Worm (Caenorhabditis elegans) whole organism, young adult: ENCODE measurements around the gene T25E4.1.

ENCODE experiments used
- F49E8.2 ChIP-seq: sonication (generic microtip); optimal IDR thresholded peaks from 3 replicates; lab custom pipeline; 2017; ENCODE audit warnings: missing genetic modification characterization, mild to moderate bottlenecking, missing compliant biosample characterization, antibody characterized with exemption, moderate library complexity; ENCODE audit not compliant: insufficient read depth
- K11D2.4 ChIP-seq: fragments of 200-800 bp; sonication (Bioruptor generic); IDR thresholded peaks from 2 replicates; pipeline ENCODE4 v1.3.6; 2022; ENCODE audit warnings: missing genetic modification reagents, missing genetic modification characterization, missing compliant biosample characterization
- aptf-2 ChIP-seq: fragments of 200-800 bp; sonication (Bioruptor generic); conservative IDR thresholded peaks from 2 replicates; pipeline ENCODE4 v1.3.6; 2022; ENCODE audit warnings: missing genetic modification reagents, missing genetic modification characterization, missing compliant biosample characterization
- him-1 ChIP-seq: sonication (generic microtip); optimal IDR thresholded peaks from 2 replicates; lab custom pipeline; 2016; ENCODE audit warnings: missing genotype, missing genetic modification reagents, missing genetic modification characterization, missing compliant biosample characterization
- lin-35 ChIP-seq, 3 experiments: fragments of 150-350 bp in 2 of 3; sonication (generic microtip) in 1 of 3; optimal IDR thresholded peaks; 2 replicates each; lab custom pipeline; 2014 to 2018; ENCODE audit warnings: missing biosample characterization in 3 of 3, missing genetic modification characterization in 3 of 3, missing genetic modification reagents in 3 of 3
- nhr-80 ChIP-seq: sonication (generic microtip); optimal IDR thresholded peaks from 2 replicates; lab custom pipeline; 2016; ENCODE audit warnings: missing genetic modification characterization, missing compliant biosample characterization
- somi-1 ChIP-seq: fragments of 200-800 bp; sonication (Bioruptor generic); optimal IDR thresholded peaks from 2 replicates; lab custom pipeline; 2018; ENCODE audit warnings: mild to moderate bottlenecking, missing genetic modification characterization, missing compliant biosample characterization
- ztf-18 ChIP-seq: sonication (generic microtip); optimal IDR thresholded peaks from 2 replicates; lab custom pipeline; 2016; ENCODE audit warnings: missing genotype, mild to moderate bottlenecking, missing genetic modification characterization, missing compliant biosample characterization

DNA sequence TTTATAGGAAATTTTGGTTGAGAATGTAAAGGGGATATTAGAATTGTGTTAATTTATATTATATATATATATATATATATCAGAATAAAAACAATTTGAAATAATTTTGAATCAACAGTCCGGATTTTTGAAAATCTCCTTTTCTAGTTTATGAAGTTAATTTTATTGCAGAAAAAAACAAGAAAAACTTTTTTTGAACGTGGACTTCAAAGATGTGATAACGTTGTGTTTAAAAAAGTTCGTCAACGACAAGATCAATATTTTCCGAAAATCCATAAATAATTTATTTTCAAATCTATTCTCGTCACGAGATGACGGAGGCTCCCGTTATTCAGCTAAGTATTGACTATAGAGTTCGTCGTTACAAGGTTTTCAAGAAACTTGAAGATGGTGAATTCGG is 40.6 kb upstream of the T25E4.1 start, which contains the start of gene C17C3.11:
- no peak for TF ChIP-seq somi-1 (GFP tag; lab: Kevin White, UChicago)
- TF ChIP-seq K11D2.4 (GFP tag; lab: Robert Waterston, UW) = no peak
- TF ChIP-seq ztf-18 = no peak
- no peak for TF ChIP-seq lin-35 (GFP tag; optimal IDR thresholded peaks at IDR 0.05; lab: Kevin White, UChicago)
- TF ChIP-seq him-1 (tag; lab: Kevin White, UChicago) = no peak
- no peak for TF ChIP-seq F49E8.2 (tag; lab: Kevin White, UChicago)
- no peak for TF ChIP-seq aptf-2
- no peak for TF ChIP-seq nhr-80 (tag; lab: Kevin White, UChicago)
